Worm (Caenorhabditis elegans): ENCODE results near the gene inx-11.

- TF ChIP-seq him-1 (tag; optimal IDR thresholded peaks at IDR 0.05), result no peak
- no peak for TF ChIP-seq W03F9.2 (tag; optimal IDR thresholded peaks at IDR 0.05)
Measured at ce11 chrV:12506185-12506584, 19.2 kb downstream of the inx-11 start, which contains the start of gene nlp-46.

Data from whole organism, L4/young adult.